Worm (Caenorhabditis elegans) whole organism, L4 larva: ENCODE results near the gene C06B3.6.

Experiments used
- F37D6.2 ChIP-seq: sonication (generic microtip); optimal IDR thresholded peaks from 2 replicates; lab custom pipeline; 2016; ENCODE audit warnings: mild to moderate bottlenecking, missing genetic modification characterization, missing compliant biosample characterization
- T26A8.4 ChIP-seq: fragments of 200-800 bp; sonication (Bioruptor generic); IDR thresholded peaks from 2 replicates; pipeline ENCODE4 v1.3.6; 2022; ENCODE audit warnings: missing genetic modification characterization, missing compliant biosample characterization
- aha-1 ChIP-seq: fragments of 150-350 bp; peaks from one replicate; lab custom pipeline; 2014; ENCODE audit warnings: missing biosample characterization, missing genetic modification characterization
- aly-2 ChIP-seq: sonication (generic microtip); optimal IDR thresholded peaks from 2 replicates; lab custom pipeline; 2018; ENCODE audit warnings: missing biosample characterization, missing genetic modification characterization
- ama-1 ChIP-seq: fragments of 150-350 bp; optimal IDR thresholded peaks from 2 replicates; lab custom pipeline; 2014; ENCODE audit warnings: inconsistent platforms, mixed read lengths
- arid-1 ChIP-seq: fragments of 200-800 bp; sonication (Bioruptor generic); conservative IDR thresholded peaks from 2 replicates; pipeline ENCODE4 v1.3.6; 2022; ENCODE audit warnings: missing genetic modification reagents, missing genetic modification characterization, missing compliant biosample characterization
- ceh-44 ChIP-seq: fragments of 200-800 bp; sonication (Bioruptor generic); IDR thresholded peaks from 2 replicates; pipeline ENCODE4 v1.3.6; 2022; ENCODE audit warnings: missing genetic modification reagents, missing genetic modification characterization, missing compliant biosample characterization
- ctbp-1 ChIP-seq: fragments of 200-800 bp; sonication (Bioruptor generic); IDR thresholded peaks from 2 replicates; pipeline ENCODE4 v1.3.6; 2022; ENCODE audit warnings: missing genetic modification reagents, missing genetic modification characterization, missing compliant biosample characterization
- daf-12 ChIP-seq: fragments of 150-350 bp; optimal IDR thresholded peaks from 2 replicates; lab custom pipeline; 2014; ENCODE audit warnings: missing biosample characterization, missing genetic modification reagents, missing genetic modification characterization
- daf-16 ChIP-seq, 3 experiments: sonication (generic microtip); optimal IDR thresholded peaks; 2 replicates each; lab custom pipeline; 2016 to 2017; ENCODE audit warnings: missing genetic modification characterization in 3 of 3, missing genetic modification reagents in 3 of 3, mild to moderate bottlenecking in 2 of 3, missing compliant biosample characterization in 2 of 3, missing biosample characterization in 1 of 3, moderate library complexity in 1 of 3
- daf-8 ChIP-seq: fragments of 200-800 bp; sonication (Bioruptor generic); IDR thresholded peaks from 2 replicates; pipeline ENCODE4 v1.3.6; 2022; ENCODE audit warnings: missing genetic modification characterization, missing compliant biosample characterization
- dmd-6 ChIP-seq: fragments of 200-800 bp; sonication (Bioruptor generic); IDR thresholded peaks from 2 replicates; pipeline ENCODE4 v1.3.6; 2022; ENCODE audit warnings: missing genetic modification reagents, missing genetic modification characterization, missing compliant biosample characterization
- dmd-8 ChIP-seq: fragments of 200-800 bp; sonication (Bioruptor generic); IDR thresholded peaks from 2 replicates; pipeline ENCODE4 v1.3.6; 2022; ENCODE audit warnings: missing genetic modification characterization, missing compliant biosample characterization
- dpl-1 ChIP-seq: fragments of 150-350 bp; optimal IDR thresholded peaks from 2 replicates; lab custom pipeline; 2014; ENCODE audit warnings: missing biosample characterization, missing genetic modification reagents, missing genetic modification characterization
- dve-1 ChIP-seq: sonication (generic microtip); optimal IDR thresholded peaks from 2 replicates; lab custom pipeline; 2017; ENCODE audit warnings: antibody characterized with exemption, mild to moderate bottlenecking, missing genetic modification characterization, missing compliant biosample characterization; ENCODE audit not compliant: insufficient read depth
- gei-8 ChIP-seq: fragments of 200-800 bp; sonication (Bioruptor generic); optimal IDR thresholded peaks from 2 replicates; lab custom pipeline; 2018; ENCODE audit warnings: mild to moderate bottlenecking, missing genetic modification characterization, missing compliant biosample characterization
- lim-7 ChIP-seq: fragments of 200-800 bp; sonication (Bioruptor generic); IDR thresholded peaks from 2 replicates; pipeline ENCODE4 v1.3.6; 2022; ENCODE audit warnings: missing genetic modification characterization, missing compliant biosample characterization
- lin-39 ChIP-seq: fragments of 150-350 bp; optimal IDR thresholded peaks from 2 replicates; lab custom pipeline; 2014; ENCODE audit warnings: missing biosample characterization, missing genetic modification reagents, missing genetic modification characterization
- madf-9 ChIP-seq: fragments of 200-800 bp; sonication (Bioruptor generic); conservative IDR thresholded peaks from 2 replicates; pipeline ENCODE4 v1.3.6; 2022; ENCODE audit warnings: missing genetic modification reagents, missing genetic modification characterization, missing compliant biosample characterization
- mxl-3 ChIP-seq: fragments of 200-800 bp; sonication (Bioruptor generic); optimal IDR thresholded peaks from 2 replicates; lab custom pipeline; 2018; ENCODE audit warnings: mild to moderate bottlenecking, missing genetic modification characterization, missing compliant biosample characterization
- nhr-111 ChIP-seq: fragments of 200-800 bp; sonication (Bioruptor generic); optimal IDR thresholded peaks from 2 replicates; lab custom pipeline; 2018; ENCODE audit warnings: mild to moderate bottlenecking, missing genetic modification characterization, missing compliant biosample characterization
- nhr-237 ChIP-seq: sonication (generic microtip); optimal IDR thresholded peaks from 2 replicates; lab custom pipeline; 2017; ENCODE audit warnings: missing biosample characterization, missing genetic modification characterization
- nhr-28 ChIP-seq: fragments of 150-350 bp; optimal IDR thresholded peaks from 2 replicates; lab custom pipeline; 2014; ENCODE audit warnings: missing biosample characterization, missing genetic modification characterization
- nhr-6 ChIP-seq: fragments of 150-350 bp; optimal IDR thresholded peaks from 2 replicates; lab custom pipeline; 2014; ENCODE audit warnings: missing biosample characterization, missing genetic modification characterization
- pqm-1 ChIP-seq: sonication (generic microtip); optimal IDR thresholded peaks from 2 replicates; lab custom pipeline; 2017; ENCODE audit warnings: missing biosample characterization, missing genetic modification characterization
- spr-1 ChIP-seq: sonication (generic microtip); optimal IDR thresholded peaks from 2 replicates; lab custom pipeline; 2016; ENCODE audit warnings: mild to moderate bottlenecking, missing genetic modification characterization, missing compliant biosample characterization
- unc-39 ChIP-seq: sonication (generic microtip); optimal IDR thresholded peaks from 2 replicates; lab custom pipeline; 2017; ENCODE audit warnings: missing biosample characterization, missing genetic modification characterization
- unc-62 ChIP-seq, 3 experiments: fragments of 150-350 bp in 1 of 3; sonication (generic microtip); optimal IDR thresholded peaks in 2 of 3; peaks in 1 of 3; 1 replicate in 1 of 3; 2 replicates in 2 of 3; lab custom pipeline; 2014 to 2017; ENCODE audit warnings: missing biosample characterization in 3 of 3, missing genetic modification characterization in 3 of 3, missing genetic modification reagents in 3 of 3, missing genotype in 1 of 3
- vab-7 ChIP-seq: fragments of 200-800 bp; sonication (Bioruptor generic); IDR thresholded peaks from 2 replicates; pipeline ENCODE4 v1.3.6; 2022; ENCODE audit warnings: missing genetic modification reagents, missing genetic modification characterization, missing compliant biosample characterization
- zfp-2 ChIP-seq: sonication (generic microtip); optimal IDR thresholded peaks from 2 replicates; lab custom pipeline; 2016; ENCODE audit warnings: mild to moderate bottlenecking, missing genetic modification characterization, missing compliant biosample characterization
- zip-2 ChIP-seq: fragments of 150-350 bp; optimal IDR thresholded peaks from 2 replicates; lab custom pipeline; 2014; ENCODE audit warnings: missing biosample characterization, missing genetic modification characterization
- ztf-7 ChIP-seq: fragments of 150-350 bp; optimal IDR thresholded peaks from 2 replicates; lab custom pipeline; 2014; ENCODE audit warnings: missing biosample characterization, missing genetic modification characterization

The C06B3.6 gene

ce11 chrV:13908916-13909176 is at the start of gene C06B3.6:
TSS of gene C06B3.6 (minus strand) at chrV:13908967.
- TF ChIP-seq aha-1 (tag; lab: Kevin White, UChicago) = peak; percentile 95
- TF ChIP-seq dmd-8 (GFP tag; lab: Robert Waterston, UW) = no peak
- TF ChIP-seq dmd-6 (GFP tag; lab: Robert Waterston, UW) = no peak
- peak; percentile 64 for TF ChIP-seq ama-1 (lab: Kevin White, UChicago)
- TF ChIP-seq ceh-44 (GFP tag; lab: Robert Waterston, UW) = no peak
- TF ChIP-seq madf-9 (GFP tag; lab: Robert Waterston, UW) = 0 out of 2 replicates have a peak, but pooled peaks have one; percentile 6

DNA sequence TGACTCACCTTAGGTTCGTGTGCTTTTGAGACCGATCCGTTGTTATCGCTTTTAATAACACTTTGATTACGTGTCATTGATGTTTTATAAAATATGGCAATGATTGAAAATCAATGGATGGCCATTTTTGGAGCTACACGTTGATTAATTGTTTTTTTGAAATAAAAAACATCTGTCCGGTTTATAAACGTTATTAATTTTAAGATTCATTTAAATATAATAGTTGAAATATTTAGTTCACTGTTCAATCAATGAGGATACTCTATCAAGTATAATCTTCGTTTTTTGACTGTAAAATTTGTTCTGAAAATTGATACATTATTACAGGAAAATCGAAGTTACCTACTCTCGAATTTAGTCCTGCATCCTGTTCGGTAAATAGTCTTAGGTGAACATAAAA is 49.5 kb upstream of the C06B3.6 start, which contains the start of gene R10D12.10:
R10D12.10 (minus strand) TSS at position 101 of the 400 bp plus-strand sequence.
- TF ChIP-seq lim-7 (GFP tag; lab: Robert Waterston, UW) (no peak), lin-39 (tag; lab: Kevin White, UChicago) (no peak)

- no peak for TF ChIP-seq ctbp-1 (GFP tag; lab: Robert Waterston, UW)
- TF ChIP-seq aha-1 (tag; lab: Kevin White, UChicago) = peak; percentile 91
- no peak for TF ChIP-seq zip-2 (tag; lab: Kevin White, UChicago)
Observed at ce11 chrV:13957691-13958090, 48.9 kb upstream of the C06B3.6 start.

ce11 chrV:13955370-13956089 is 46.8 kb upstream of the C06B3.6 start:
- TF ChIP-seq unc-62 (GFP tag; optimal IDR thresholded peaks at IDR 0.05 in 1 of 2; lab: Kevin White, UChicago) (peak in 1 of 2 experiments; percentile 91), unc-62 (tag; optimal IDR thresholded peaks at IDR 0.05; lab: Kevin White, UChicago) (no peak), daf-16 (GFP tag; optimal IDR thresholded peaks at IDR 0.05; lab: Kevin White, UChicago) (no peak), daf-16 (tag; optimal IDR thresholded peaks at IDR 0.05; lab: Kevin White, UChicago) (peak; percentile 29), ztf-7 (tag; lab: Kevin White, UChicago) (no peak), dve-1 (tag; lab: Kevin White, UChicago) (peak; percentile 18), unc-39 (tag; lab: Kevin White, UChicago) (no peak)

ce11 chrV:13954056-13954455 is 45.3 kb upstream of the C06B3.6 start, which contains the start of gene swt-6:
TSS of gene swt-6 (plus strand) at chrV:13954356.
- TF ChIP-seq mxl-3 (no peak), spr-1 (tag; lab: Kevin White, UChicago) (no peak), aha-1 (tag; lab: Kevin White, UChicago) (peak; percentile 7), daf-8 (GFP tag; lab: Robert Waterston, UW) (no peak), dmd-6 (GFP tag; lab: Robert Waterston, UW) (no peak), unc-62 (GFP tag; optimal IDR thresholded peaks at IDR 0.05 in 1 of 2; lab: Kevin White, UChicago) (no peak), unc-62 (tag; optimal IDR thresholded peaks at IDR 0.05; lab: Kevin White, UChicago) (no peak), pqm-1 (tag; lab: Kevin White, UChicago) (peak; percentile 17), nhr-6 (no peak), ama-1 (lab: Kevin White, UChicago) (no peak), zfp-2 (tag; lab: Kevin White, UChicago) (no peak), nhr-28 (tag; lab: Kevin White, UChicago) (peak; percentile 87), nhr-111 (GFP tag; lab: Kevin White, UChicago) (no peak), dmd-8 (GFP tag; lab: Robert Waterston, UW) (no peak), dpl-1 (GFP tag; lab: Kevin White, UChicago) (no peak), daf-12 (tag; lab: Kevin White, UChicago) (no peak), T26A8.4 (GFP tag; lab: Robert Waterston, UW) (no peak), gei-8 (no peak), aly-2 (tag; lab: Kevin White, UChicago) (no peak), vab-7 (no peak), nhr-237 (tag; lab: Kevin White, UChicago) (no peak), arid-1 (no peak), F37D6.2 (tag; lab: Kevin White, UChicago) (no peak)
